Fruit fly (Drosophila melanogaster): ENCODE data around the gene Lgr3.

DNA sequence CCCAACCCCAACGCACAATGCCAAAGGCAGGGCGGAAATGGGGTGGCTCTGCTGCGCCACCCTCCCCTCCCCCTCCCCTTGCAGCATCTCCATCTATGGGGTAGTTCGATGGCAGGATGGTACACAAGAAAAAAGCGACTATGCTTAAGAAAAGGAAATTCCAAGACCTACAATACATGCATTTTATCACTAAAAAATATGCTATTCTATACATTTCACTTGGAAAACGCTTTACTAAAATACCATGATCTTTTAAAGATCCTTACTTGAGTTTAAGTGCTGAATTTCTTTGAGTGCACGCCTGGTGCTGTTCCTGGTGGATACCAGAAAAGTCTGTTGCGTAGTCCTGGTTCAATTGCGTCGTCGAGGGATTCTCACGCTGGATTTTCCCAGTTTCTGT, 34.5 kb upstream of the Lgr3 start:
- TF ChIP-seq EcR (GFP tag; optimal IDR thresholded peaks at IDR 0.05) (no peak), CG17806 (tag; optimal IDR thresholded peaks at IDR 0.05) (peak; percentile 22), CG9948 (tag; optimal IDR thresholded peaks at IDR 0.05) (peak; percentile 7)
